Worm (Caenorhabditis elegans): ENCODE measurements around the gene T08D10.3.

DNA sequence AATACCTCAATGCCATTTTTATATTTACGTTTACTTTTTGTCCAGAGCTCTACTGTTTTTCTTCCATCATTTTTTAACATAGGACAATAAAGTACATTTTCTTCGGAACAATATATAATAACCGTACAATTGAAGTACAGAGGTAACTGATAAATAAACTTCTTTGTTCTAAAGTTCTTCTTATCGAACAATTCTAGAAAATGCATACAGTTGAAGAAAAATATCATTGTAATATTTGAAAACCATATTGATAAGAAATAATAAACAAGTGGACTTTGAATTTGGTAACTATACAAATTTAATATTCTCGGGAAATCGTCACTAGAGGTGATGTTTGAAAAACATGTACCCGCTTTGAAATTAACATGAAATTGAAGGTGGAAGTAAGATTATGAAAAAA is 41.4 kb downstream of the T08D10.3 start:
- TF ChIP-seq W03F9.2 (tag; optimal IDR thresholded peaks at IDR 0.05) (no peak), dao-5 (tag; optimal IDR thresholded peaks at IDR 0.05) (no peak), him-1 (tag; optimal IDR thresholded peaks at IDR 0.05) (no peak)
